Worm (Caenorhabditis elegans) whole organism, L4/young adult: Measurements from ENCODE around the gene rhgf-2.

Source experiments
- W03F9.2 ChIP-seq: fragments of 150-350 bp; optimal IDR thresholded peaks from 2 replicates; lab custom pipeline; 2014; ENCODE audit warnings: missing biosample characterization, missing genetic modification characterization
- dao-5 ChIP-seq: sonication (generic microtip); optimal IDR thresholded peaks from 2 replicates; lab custom pipeline; 2016; ENCODE audit warnings: missing genotype, missing genetic modification characterization, moderate library complexity, missing compliant biosample characterization
- him-1 ChIP-seq: sonication (generic microtip); optimal IDR thresholded peaks from 2 replicates; lab custom pipeline; 2016; ENCODE audit warnings: missing genotype, missing genetic modification reagents, missing genetic modification characterization, missing compliant biosample characterization

ce11 chrII:4071075-4071474 lies 29.5 kb upstream of the rhgf-2 start:
- TF ChIP-seq him-1 (tag; lab: Kevin White, UChicago) (no peak), W03F9.2 (tag; lab: Kevin White, UChicago) (no peak), dao-5 (tag; lab: Kevin White, UChicago) (no peak)
